Fruit fly (Drosophila melanogaster) whole organism, embryonic: ENCODE data around the gene CG7183.

ENCODE experiments used
- CG8765 ChIP-seq: fragments of 200-800 bp; sonication (Bioruptor generic); IDR thresholded peaks from 2 replicates; pipeline ENCODE4 v1.3.6; 2022; ENCODE audit warnings: missing biosample characterization, missing genetic modification characterization
- CTCF ChIP-seq: fragments of 200-800 bp; sonication (Bioruptor generic); optimal IDR thresholded peaks from 2 replicates; lab custom pipeline; 2017; ENCODE audit warnings: missing biosample characterization, mild to moderate bottlenecking, missing genetic modification characterization, moderate library complexity
- Ravus ChIP-seq: fragments of 200-800 bp; sonication (Bioruptor generic); IDR thresholded peaks from 2 replicates; pipeline ENCODE4 v1.3.6; 2022; ENCODE audit warnings: missing biosample characterization, missing genetic modification characterization
- knrl ChIP-seq: fragments of 200-800 bp; sonication (Bioruptor generic); IDR thresholded peaks from 3 replicates; pipeline ENCODE4 v1.3.6; 2022; ENCODE audit warnings: missing biosample characterization, missing genetic modification characterization; ENCODE audit not compliant: partially characterized antibody
- seq ChIP-seq: fragments of 200-800 bp; sonication (Bioruptor generic); IDR thresholded peaks from 2 replicates; pipeline ENCODE4 v1.3.6; 2022; ENCODE audit warnings: missing biosample characterization, missing genetic modification characterization
- so ChIP-seq: fragments of 200-800 bp; sonication (Bioruptor generic); IDR thresholded peaks from 3 replicates; pipeline ENCODE4 v1.3.6; 2022; ENCODE audit warnings: missing biosample characterization, missing genetic modification characterization

dm6 chr3R:18227385-18227784 is 6.9 kb upstream of the CG7183 start:
- no peak for TF ChIP-seq seq (GFP tag; lab: Robert Waterston, UW)
- TF ChIP-seq knrl = no peak
- TF ChIP-seq so (GFP tag; lab: Robert Waterston, UW) = no peak
- TF ChIP-seq CG8765 = no peak
- TF ChIP-seq CTCF (GFP tag; lab: Kevin White, UChicago) = no peak
- TF ChIP-seq Ravus (GFP tag; lab: Robert Waterston, UW) = no peak
